Worm (Caenorhabditis elegans): Measurements from ENCODE around the gene asp-16.

DNA sequence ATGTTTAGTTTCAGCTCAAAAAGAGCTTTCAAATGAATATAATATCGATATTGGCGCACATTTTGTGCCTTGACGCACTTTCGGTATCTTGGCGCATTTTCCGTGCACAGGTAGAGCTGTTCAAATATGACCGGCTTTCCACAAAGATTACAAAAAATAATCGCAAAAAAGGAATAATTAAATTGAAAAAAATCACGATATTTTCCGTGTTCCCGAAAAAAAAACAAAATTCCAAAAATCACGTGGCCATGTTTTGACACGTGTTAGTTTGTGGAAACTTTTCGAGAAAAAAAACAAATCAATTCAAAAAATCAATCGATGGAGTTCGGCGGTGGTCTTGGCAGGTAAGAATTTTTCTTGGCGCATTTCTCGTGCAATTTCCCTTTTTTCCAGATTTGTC lies 16.2 kb downstream of the asp-16 start, which contains the start of gene Y39B6A.25:
- TF ChIP-seq unc-120 (tag; optimal IDR thresholded peaks at IDR 0.05; ENCODE audit: poor library complexity, severe bottlenecking) = no peak
- no peak for TF ChIP-seq snpc-4 (tag; optimal IDR thresholded peaks at IDR 0.05)
- TF ChIP-seq mab-5 (tag; optimal IDR thresholded peaks at IDR 0.05) = no peak
- TF ChIP-seq drap-1 (GFP tag; optimal IDR thresholded peaks at IDR 0.05) = no peak
- TF ChIP-seq elt-1 (tag; optimal IDR thresholded peaks at IDR 0.05; ENCODE audit: borderline replicate concordance, insufficient read depth) = no peak
- TF ChIP-seq nhr-237 (tag; optimal IDR thresholded peaks at IDR 0.05) = no peak

Measured in whole organism, mixed stage, embryonic.